Fruit fly (Drosophila melanogaster) whole organism, prepupa: ENCODE measurements around the gene mRpS18B.

Source experiments
- CG11762 ChIP-seq: fragments of 200-800 bp; sonication (Bioruptor generic); optimal IDR thresholded peaks from 3 replicates; lab custom pipeline; 2016; ENCODE audit warnings: missing biosample characterization, missing genetic modification characterization; ENCODE audit not compliant: insufficient read depth
- CG11902 ChIP-seq: fragments of 200-800 bp; sonication (Bioruptor generic); optimal IDR thresholded peaks from 3 replicates; lab custom pipeline; 2016; ENCODE audit warnings: missing biosample characterization, missing genetic modification characterization
- CG1621 ChIP-seq: fragments of 200-800 bp; sonication (Bioruptor generic); optimal IDR thresholded peaks from 3 replicates; lab custom pipeline; 2018; ENCODE audit warnings: missing biosample characterization, mild to moderate bottlenecking, missing genetic modification characterization
- CG16779 ChIP-seq: fragments of 200-800 bp; sonication (Bioruptor generic); optimal IDR thresholded peaks from 3 replicates; lab custom pipeline; 2017; ENCODE audit warnings: missing biosample characterization, mild to moderate bottlenecking, missing genetic modification characterization
- CG6854 ChIP-seq: fragments of 200-800 bp; sonication (Bioruptor generic); optimal IDR thresholded peaks from 2 replicates; lab custom pipeline; 2017; ENCODE audit warnings: missing biosample characterization, mild to moderate bottlenecking, missing genetic modification characterization
- CG8632 ChIP-seq: fragments of 200-800 bp; sonication (Bioruptor generic); optimal IDR thresholded peaks from 3 replicates; lab custom pipeline; 2016; ENCODE audit warnings: missing biosample characterization, missing genetic modification characterization
- Hr4 ChIP-seq: fragments of 200-800 bp; sonication (Bioruptor generic); optimal IDR thresholded peaks from 3 replicates; lab custom pipeline; 2016; ENCODE audit warnings: missing biosample characterization, missing genetic modification characterization
- Lpt ChIP-seq: fragments of 200-800 bp; sonication (Bioruptor generic); optimal IDR thresholded peaks from 3 replicates; lab custom pipeline; 2016; ENCODE audit warnings: missing biosample characterization, missing genetic modification characterization
- Met ChIP-seq: fragments of 200-800 bp; sonication (Bioruptor generic); optimal IDR thresholded peaks from 3 replicates; lab custom pipeline; 2016; ENCODE audit warnings: missing biosample characterization, missing genetic modification characterization
- dac ChIP-seq: fragments of 200-800 bp; sonication (Bioruptor generic); optimal IDR thresholded peaks from 2 replicates; lab custom pipeline; 2017; ENCODE audit warnings: missing biosample characterization, mild to moderate bottlenecking, missing genetic modification characterization
- topi ChIP-seq: fragments of 200-800 bp; sonication (Bioruptor generic); optimal IDR thresholded peaks from 3 replicates; lab custom pipeline; 2016; ENCODE audit warnings: missing biosample characterization, missing genetic modification characterization

DNA sequence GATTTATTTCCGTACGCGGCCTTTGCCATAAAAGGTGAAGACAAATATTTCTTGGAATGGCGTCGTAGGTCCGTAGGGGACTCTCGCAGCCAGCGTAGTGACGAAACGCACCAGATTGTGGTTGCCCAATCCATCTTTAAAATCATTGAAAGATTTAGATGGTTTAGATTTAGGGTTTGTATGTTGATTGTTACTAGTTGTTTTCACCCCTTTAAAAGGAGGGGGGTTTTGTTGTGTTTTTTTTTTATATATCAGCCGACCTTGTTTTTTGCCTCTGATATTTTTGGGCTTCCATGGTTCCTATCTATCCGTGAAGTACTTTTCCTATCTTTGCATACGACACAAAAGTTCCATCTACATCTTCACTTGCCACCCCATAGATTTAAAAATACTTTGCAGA, 18.2 kb downstream of the mRpS18B start:
- TF ChIP-seq CG1621 (tag; lab: Kevin White, UChicago): no peak
- no peak for TF ChIP-seq CG11762 (GFP tag; lab: Kevin White, UChicago)
- TF ChIP-seq Met (GFP tag; lab: Kevin White, UChicago): peak; percentile 12
- TF ChIP-seq CG8632 (GFP tag; lab: Kevin White, UChicago): no peak
- TF ChIP-seq Hr4 (GFP tag; lab: Kevin White, UChicago): no peak
- no peak for TF ChIP-seq dac (GFP tag; lab: Kevin White, UChicago)
- TF ChIP-seq Lpt (GFP tag; lab: Kevin White, UChicago): no peak
- TF ChIP-seq CG6854 (GFP tag; lab: Kevin White, UChicago): no peak
- TF ChIP-seq CG11902: no peak
- TF ChIP-seq topi (GFP tag; lab: Kevin White, UChicago): no peak
- no peak for TF ChIP-seq CG16779 (tag; lab: Kevin White, UChicago)
